Fruit fly (Drosophila melanogaster) whole organism, pupa: ENCODE results near the gene Snm1.

Experiments
- CG10348 ChIP-seq: fragments of 200-800 bp; sonication (Bioruptor generic); IDR thresholded peaks from 2 replicates; pipeline ENCODE4 v1.3.6; 2022; ENCODE audit warnings: missing biosample characterization, missing genetic modification characterization
- CG12605 ChIP-seq: fragments of 200-800 bp; sonication (Bioruptor generic); IDR thresholded peaks from 2 replicates; pipeline ENCODE4 v1.3.6; 2022; ENCODE audit warnings: missing biosample characterization, missing genetic modification characterization
- CG13204 ChIP-seq: fragments of 200-800 bp; sonication (Bioruptor generic); optimal IDR thresholded peaks from 2 replicates; lab custom pipeline; 2018; ENCODE audit warnings: missing biosample characterization, mild to moderate bottlenecking, missing genetic modification characterization, moderate library complexity
- CG14655 ChIP-seq: fragments of 200-800 bp; sonication (Bioruptor generic); optimal IDR thresholded peaks from 3 replicates; lab custom pipeline; 2017; ENCODE audit warnings: mild to moderate bottlenecking, missing biosample characterization, missing genetic modification reagents, missing genetic modification characterization
- CG15710 ChIP-seq: fragments of 200-800 bp; sonication (Bioruptor generic); optimal IDR thresholded peaks from 2 replicates; lab custom pipeline; 2018; ENCODE audit warnings: missing biosample characterization, mild to moderate bottlenecking, missing genetic modification characterization, moderate library complexity
- CG17806 ChIP-seq: fragments of 200-800 bp; sonication (Bioruptor generic); optimal IDR thresholded peaks from 2 replicates; lab custom pipeline; 2018; ENCODE audit warnings: missing biosample characterization, mild to moderate bottlenecking, missing genetic modification characterization, moderate library complexity
- CG32121 ChIP-seq: fragments of 200-800 bp; sonication (Bioruptor generic); IDR thresholded peaks from 2 replicates; pipeline ENCODE4 v1.3.6; 2022; ENCODE audit warnings: missing biosample characterization, missing genetic modification characterization
- CG34367 ChIP-seq: fragments of 200-800 bp; sonication (Bioruptor generic); optimal IDR thresholded peaks from 2 replicates; lab custom pipeline; 2018; ENCODE audit warnings: missing biosample characterization, mild to moderate bottlenecking, missing genetic modification characterization
- CG4496 ChIP-seq: fragments of 200-800 bp; sonication (Bioruptor generic); IDR thresholded peaks from 3 replicates; pipeline ENCODE4 v1.3.6; 2022; ENCODE audit warnings: missing biosample characterization, missing genetic modification characterization
- CG8159 ChIP-seq: fragments of 200-800 bp; sonication (Bioruptor generic); optimal IDR thresholded peaks from 3 replicates; lab custom pipeline; 2018; ENCODE audit warnings: missing biosample characterization, mild to moderate bottlenecking, missing genetic modification characterization, moderate library complexity
- CG8301 ChIP-seq: fragments of 200-800 bp; sonication (Bioruptor generic); optimal IDR thresholded peaks from 2 replicates; lab custom pipeline; 2018; ENCODE audit warnings: missing biosample characterization, mild to moderate bottlenecking, missing genetic modification characterization
- CG9948 ChIP-seq: fragments of 200-800 bp; sonication (Bioruptor generic); optimal IDR thresholded peaks from 2 replicates; lab custom pipeline; 2018; ENCODE audit warnings: missing biosample characterization, mild to moderate bottlenecking, missing genetic modification characterization, moderate library complexity
- D1 ChIP-seq: fragments of 200-800 bp; sonication (Bioruptor generic); optimal IDR thresholded peaks from 2 replicates; lab custom pipeline; 2018; ENCODE audit warnings: missing biosample characterization, mild to moderate bottlenecking, missing genetic modification characterization, moderate library complexity
- EcR ChIP-seq: fragments of 200-800 bp; sonication (Bioruptor generic); optimal IDR thresholded peaks from 3 replicates; lab custom pipeline; 2019; ENCODE audit warnings: missing biosample characterization, missing genetic modification characterization, mild to moderate bottlenecking, moderate library complexity, missing genetic modification reagents
- Ets98B ChIP-seq: fragments of 200-800 bp; sonication (Bioruptor generic); IDR thresholded peaks from 2 replicates; pipeline ENCODE4 v1.3.6; 2022; ENCODE audit warnings: missing biosample characterization, missing genetic modification characterization
- Pif1B ChIP-seq: fragments of 200-800 bp; sonication (Bioruptor generic); optimal IDR thresholded peaks from 3 replicates; lab custom pipeline; 2016; ENCODE audit warnings: missing biosample characterization, missing genetic modification characterization
- Snoo ChIP-seq: fragments of 200-800 bp; sonication (Bioruptor generic); optimal IDR thresholded peaks from 3 replicates; lab custom pipeline; 2017; ENCODE audit warnings: missing biosample characterization, mild to moderate bottlenecking, missing genetic modification characterization, inconsistent platforms
- fd96Ca ChIP-seq: fragments of 200-800 bp; sonication (Bioruptor generic); IDR thresholded peaks from 3 replicates; pipeline ENCODE4 v1.3.6; 2022; ENCODE audit warnings: missing biosample characterization, missing genetic modification characterization
- gl ChIP-seq: fragments of 200-800 bp; sonication (Bioruptor generic); optimal IDR thresholded peaks from 2 replicates; lab custom pipeline; 2018; ENCODE audit warnings: missing biosample characterization, mild to moderate bottlenecking, missing genetic modification characterization
- rn ChIP-seq: fragments of 200-800 bp; sonication (Bioruptor generic); IDR thresholded peaks from 2 replicates; pipeline ENCODE4 v1.3.6; 2022; ENCODE audit warnings: missing biosample characterization, missing genetic modification characterization

The Snm1 gene

DNA sequence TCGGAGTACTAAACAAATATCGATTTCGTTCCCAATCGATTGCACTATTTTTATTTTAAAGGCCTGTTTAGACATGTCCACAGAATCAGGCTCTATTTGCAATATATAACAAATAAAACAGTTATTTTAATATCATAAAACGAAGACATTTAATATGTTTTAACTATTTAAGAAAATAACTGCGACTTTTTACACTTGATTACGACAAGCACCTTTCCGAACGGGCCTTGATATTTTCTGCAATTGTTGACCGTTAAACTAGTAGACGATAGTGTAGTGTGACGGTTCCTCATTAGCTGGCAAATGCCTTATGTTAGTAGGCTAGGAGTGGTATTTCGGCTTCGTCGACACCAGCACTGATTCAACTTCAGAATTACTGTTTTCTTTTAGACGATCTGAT, 13.7 kb downstream of the Snm1 start, which contains the start of the genes CG2931 and Rheb:
TSS of gene CG2931 (minus strand) at position 26 of the 400 bp plus-strand sequence.
TSS of gene Rheb (plus strand) at position 332 of the 400 bp plus-strand sequence.
- peak; percentile 24 for TF ChIP-seq CG34367 (tag; lab: Kevin White, UChicago)
- TF ChIP-seq gl (tag; lab: Kevin White, UChicago) = no peak
- no peak; the same call in 2 of the 3 replicates for TF ChIP-seq fd96Ca (GFP tag; lab: Robert Waterston, UW)
- no peak for TF ChIP-seq CG12605 (GFP tag; lab: Robert Waterston, UW)
- peak; percentile 42; the same call in 1 of the 2 replicates for TF ChIP-seq Ets98B (GFP tag; lab: Robert Waterston, UW)
- TF ChIP-seq CG32121 (GFP tag; lab: Robert Waterston, UW) = peak; percentile 60; the same call in 1 of the 2 replicates
- TF ChIP-seq Snoo (tag; lab: Kevin White, UChicago) = peak; percentile 36
- TF ChIP-seq CG15710 (tag; lab: Kevin White, UChicago) = peak; percentile 29
- no peak for TF ChIP-seq CG14655 (GFP tag; lab: Kevin White, UChicago)
- peak; percentile 25 for TF ChIP-seq Pif1B (GFP tag; lab: Kevin White, UChicago)
- TF ChIP-seq CG8301 (tag; lab: Kevin White, UChicago) = peak; percentile 32
- peak; percentile 56 for TF ChIP-seq rn (GFP tag; lab: Robert Waterston, UW)
- peak; percentile 77 for TF ChIP-seq CG4496
- peak; percentile 23 for TF ChIP-seq CG9948 (tag; lab: Kevin White, UChicago)
- TF ChIP-seq CG17806 (tag; lab: Kevin White, UChicago) = peak; percentile 43
- TF ChIP-seq D1 (tag; lab: Kevin White, UChicago) = no peak

DNA sequence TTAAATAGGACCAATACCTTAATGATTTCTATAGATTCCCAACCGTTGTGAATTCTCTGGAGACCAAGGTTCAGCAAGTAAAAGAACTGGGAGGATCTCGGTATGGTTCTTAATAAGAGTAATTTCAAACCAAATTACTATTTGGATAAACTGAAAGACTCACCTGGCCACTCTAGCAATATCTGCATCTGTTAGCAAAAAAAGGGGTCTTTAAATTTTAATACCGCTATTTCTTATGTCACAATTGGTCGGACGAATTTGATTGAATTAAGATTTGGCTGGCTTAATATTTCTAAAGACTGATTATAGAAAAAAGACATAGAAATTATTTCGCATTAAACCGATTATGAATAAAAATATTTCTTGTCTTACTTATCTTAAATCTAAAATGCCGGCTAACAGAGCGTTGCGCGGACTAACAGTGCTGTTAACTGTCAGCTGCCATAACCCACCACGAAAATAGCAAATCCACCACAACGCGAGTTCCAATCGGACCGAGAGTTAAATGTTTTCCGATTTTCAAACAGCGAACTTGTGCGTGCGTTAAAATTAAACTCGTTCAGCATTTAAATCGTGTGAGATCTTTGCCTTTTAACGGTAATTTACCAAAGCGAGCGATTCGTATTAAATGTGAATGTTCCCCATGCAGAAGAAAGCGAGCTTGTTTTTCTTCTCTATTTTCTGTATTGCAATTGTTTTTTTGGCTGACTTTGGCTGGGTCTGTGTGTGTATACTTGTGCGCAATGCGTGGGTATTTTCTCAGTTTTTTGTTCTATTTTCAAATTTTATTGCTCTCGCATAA, 16.0 kb downstream of the Snm1 start, which contains the start of gene CRMP:
TSS of gene CRMP (plus strand) at position 474 of the 802 bp plus-strand sequence.
- TF ChIP-seq CG15710 (tag; lab: Kevin White, UChicago) (no peak), Snoo (tag; lab: Kevin White, UChicago) (no peak), CG4496 (no peak), CG13204 (GFP tag; lab: Kevin White, UChicago) (no peak), CG8301 (tag; lab: Kevin White, UChicago) (peak; percentile 32), CG32121 (GFP tag; lab: Robert Waterston, UW) (0 out of 2 replicates have a peak, but pooled peaks have one; percentile 21), gl (tag; lab: Kevin White, UChicago) (no peak), CG12605 (GFP tag; lab: Robert Waterston, UW) (peak; percentile 29; the same call in 1 of the 2 replicates)

DNA sequence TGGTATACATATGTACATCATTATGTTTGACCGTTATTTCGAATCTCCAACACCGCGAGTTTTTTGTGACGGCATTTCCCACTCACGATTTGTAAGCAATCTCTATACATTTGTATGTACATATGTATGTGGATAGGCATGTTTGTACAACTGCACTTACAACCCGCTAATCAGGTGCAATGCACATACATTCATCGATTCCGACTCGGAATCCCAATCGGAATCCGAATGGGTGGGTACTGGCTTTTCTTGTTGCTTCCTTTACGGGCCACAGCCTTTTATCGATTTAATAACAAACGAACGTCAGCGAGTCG, 16.5 kb downstream of the Snm1 start:
- no peak for TF ChIP-seq CG15710 (tag; lab: Kevin White, UChicago)
- no peak for TF ChIP-seq CG34367 (tag; lab: Kevin White, UChicago)
- no peak for TF ChIP-seq CG4496
- no peak for TF ChIP-seq CG9948 (tag; lab: Kevin White, UChicago)
- TF ChIP-seq CG17806 (tag; lab: Kevin White, UChicago) = no peak
- no peak for TF ChIP-seq CG10348 (GFP tag; lab: Robert Waterston, UW)
- no peak for TF ChIP-seq CG8159 (tag; lab: Kevin White, UChicago)
- TF ChIP-seq fd96Ca (GFP tag; lab: Robert Waterston, UW) = 0 out of 3 replicates have a peak, but pooled peaks have one; percentile 39
- 0 out of 2 replicates have a peak, but pooled peaks have one; percentile 1 for TF ChIP-seq CG12605 (GFP tag; lab: Robert Waterston, UW)
- no peak for TF ChIP-seq Ets98B (GFP tag; lab: Robert Waterston, UW)
- TF ChIP-seq, all 21 proteins: peak for 2

DNA sequence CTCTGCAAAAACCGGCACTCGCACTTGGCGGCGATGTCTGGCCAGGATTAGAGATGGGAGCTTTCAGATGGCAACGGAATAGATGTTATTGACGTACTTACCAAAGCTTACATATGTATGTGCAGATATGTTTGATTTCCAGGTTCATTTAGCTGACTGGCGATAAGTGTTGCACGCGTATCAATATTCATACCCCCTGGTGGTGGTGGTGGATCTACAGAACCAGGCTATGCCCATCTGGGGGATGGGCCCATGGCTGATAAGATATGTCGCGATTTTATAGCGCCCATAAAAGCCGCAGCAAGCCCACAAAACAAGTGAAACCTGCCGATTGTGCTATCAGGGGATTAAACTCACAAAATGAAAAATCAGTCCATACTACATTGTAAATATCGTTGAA, 16.9 kb downstream of the Snm1 start:
- peak; percentile 43 for TF ChIP-seq EcR
- no peak for TF ChIP-seq gl (tag; lab: Kevin White, UChicago)

DNA sequence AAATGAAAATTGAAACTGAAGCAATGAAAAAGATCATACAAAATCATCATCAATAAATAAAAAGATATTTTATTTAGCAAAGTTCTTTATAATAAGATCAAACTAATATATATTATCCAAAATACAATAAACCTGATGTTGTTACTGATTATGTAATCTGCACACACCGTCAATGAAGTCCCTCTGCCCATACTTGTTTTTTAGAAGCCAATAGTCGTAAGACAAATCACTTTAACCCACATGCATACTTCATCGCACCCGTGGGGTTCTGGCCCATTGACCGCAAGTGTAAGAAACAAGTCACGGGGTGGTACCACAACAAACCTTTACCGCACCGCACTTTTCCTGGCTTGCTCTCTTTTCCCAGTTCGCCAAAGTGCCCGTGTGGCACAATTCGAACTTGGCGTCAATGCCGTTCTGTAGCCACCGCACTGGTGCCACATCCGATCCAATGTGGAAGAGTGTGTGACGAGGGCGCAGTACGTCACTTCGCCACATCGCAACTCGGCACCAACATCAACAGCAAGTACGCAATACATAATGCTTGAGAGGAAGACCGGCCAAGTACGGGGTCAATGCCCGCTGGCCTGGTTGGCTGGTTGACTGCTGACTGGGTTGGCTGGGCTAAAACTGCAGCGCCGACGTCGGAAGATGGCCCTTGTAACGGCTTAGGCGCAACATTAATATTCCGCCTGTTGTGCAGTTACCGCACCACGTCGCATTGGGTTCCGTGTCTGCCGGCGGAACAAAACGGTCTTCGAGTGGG, 18.2 kb downstream of the Snm1 start:
- no peak for TF ChIP-seq CG14655 (GFP tag; lab: Kevin White, UChicago)
- TF ChIP-seq CG34367 (tag; lab: Kevin White, UChicago) = no peak
- no peak for TF ChIP-seq Ets98B (GFP tag; lab: Robert Waterston, UW)
- TF ChIP-seq Pif1B (GFP tag; lab: Kevin White, UChicago) = peak; percentile 30
- peak; percentile 12 for TF ChIP-seq CG9948 (tag; lab: Kevin White, UChicago)
- peak; percentile 83 for TF ChIP-seq EcR
- 0 out of 3 replicates have a peak, but pooled peaks have one; percentile 35 for TF ChIP-seq fd96Ca (GFP tag; lab: Robert Waterston, UW)

DNA sequence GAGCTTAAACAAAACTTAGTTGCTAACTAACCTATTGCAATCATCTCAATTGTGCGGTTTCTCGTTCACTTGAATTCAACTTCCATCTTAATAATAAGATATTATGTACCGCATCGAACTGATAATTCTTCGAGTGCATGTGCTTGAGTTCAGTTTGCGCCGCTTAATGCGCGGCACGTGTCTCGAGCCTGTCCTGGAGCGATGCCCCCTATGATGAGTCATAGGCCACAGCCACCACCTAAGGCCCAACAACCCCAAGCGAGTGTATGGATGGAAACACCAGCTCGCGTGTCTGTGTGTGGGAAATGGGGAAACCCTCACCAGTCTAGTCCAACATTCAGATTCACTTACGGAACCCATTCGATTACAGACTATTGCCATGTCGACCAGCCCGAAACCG, 19.0 kb downstream of the Snm1 start:
- TF ChIP-seq EcR = peak; percentile 94
- TF ChIP-seq CG8159 (tag; lab: Kevin White, UChicago) = no peak
